Worm (Caenorhabditis elegans) whole organism, young adult: ENCODE results near the gene ver-4.

Experiments
- F39B2.1 ChIP-seq: fragments of 200-800 bp; sonication (Bioruptor generic); IDR thresholded peaks from 2 replicates; pipeline ENCODE4 v1.3.6; 2022; ENCODE audit warnings: missing genetic modification reagents, missing genetic modification characterization, missing compliant biosample characterization
- Y53F4B.3 ChIP-seq: fragments of 200-800 bp; sonication (Bioruptor generic); IDR thresholded peaks from 2 replicates; pipeline ENCODE4 v1.3.6; 2022; ENCODE audit warnings: missing genetic modification reagents, missing genetic modification characterization, missing compliant biosample characterization
- cebp-1 ChIP-seq, 2 experiments: fragments of 200-800 bp in 1 of 2; sonication (Bioruptor generic) in 1 of 2; sonication (generic microtip) in 1 of 2; IDR thresholded peaks in 1 of 2; optimal IDR thresholded peaks in 1 of 2; 2 replicates each; pipeline versions ENCODE4 v1.3.6 to Lab custom; 2017 to 2022; ENCODE audit warnings: missing compliant biosample characterization in 2 of 2, missing genetic modification characterization in 2 of 2, mild to moderate bottlenecking in 1 of 2, missing genetic modification reagents in 1 of 2, moderate library complexity in 1 of 2
- egl-44 ChIP-seq: fragments of 200-800 bp; sonication (Bioruptor generic); IDR thresholded peaks from 2 replicates; pipeline ENCODE4 v1.3.6; 2022; ENCODE audit warnings: missing genetic modification reagents, missing genetic modification characterization, missing compliant biosample characterization
- pha-4 ChIP-seq: fragments of 150-350 bp; sonication (generic microtip); optimal IDR thresholded peaks from 2 replicates; lab custom pipeline; 2014; ENCODE audit warnings: missing biosample characterization, missing genetic modification reagents, missing genetic modification characterization
- unc-62 ChIP-seq: fragments of 150-350 bp; optimal IDR thresholded peaks from 2 replicates; lab custom pipeline; 2014; ENCODE audit warnings: missing biosample characterization, missing genetic modification reagents, missing genetic modification characterization

ce11 chrX:10966251-10966650 lies 15.9 kb upstream of the ver-4 start, which contains the start of gene lge-1:
- no peak for TF ChIP-seq Y53F4B.3 (GFP tag; lab: Robert Waterston, UW)
- no peak for TF ChIP-seq pha-4 (tag; lab: Kevin White, UChicago)
- no peak for TF ChIP-seq unc-62
- TF ChIP-seq F39B2.1 (GFP tag; lab: Robert Waterston, UW), result no peak
- TF ChIP-seq egl-44, result no peak
- TF ChIP-seq cebp-1 (GFP tag; IDR thresholded peaks at IDR 0.05; lab: Robert Waterston, UW), result no peak
- no peak for TF ChIP-seq cebp-1 (tag; optimal IDR thresholded peaks at IDR 0.05; lab: Kevin White, UChicago)
